Worm (Caenorhabditis elegans) whole organism, mixed stage, embryonic: ENCODE results near the gene K09C6.8.

Source experiments
- ces-1 ChIP-seq: fragments of 150-350 bp; optimal IDR thresholded peaks from 2 replicates; lab custom pipeline; 2014; ENCODE audit warnings: missing biosample characterization, missing genetic modification reagents, missing genetic modification characterization
- lin-13 ChIP-seq: fragments of 150-350 bp; optimal IDR thresholded peaks from 2 replicates; lab custom pipeline; 2014; ENCODE audit warnings: missing biosample characterization, missing genetic modification characterization
- pha-4 ChIP-seq: fragments of 150-350 bp; optimal IDR thresholded peaks from 2 replicates; lab custom pipeline; 2018; ENCODE audit warnings: missing biosample characterization, missing genetic modification reagents, missing genetic modification characterization
- unc-62 ChIP-seq: fragments of 150-350 bp; optimal IDR thresholded peaks from 2 replicates; lab custom pipeline; 2014; ENCODE audit warnings: missing biosample characterization, missing genetic modification reagents, missing genetic modification characterization

- no peak for TF ChIP-seq pha-4 (tag; lab: Kevin White, UChicago)
- TF ChIP-seq unc-62 (GFP tag; lab: Kevin White, UChicago), result no peak
- TF ChIP-seq ces-1, result no peak
- no peak for TF ChIP-seq lin-13
Observed at ce11 chrV:804485-804884, 38.5 kb downstream of the K09C6.8 start, which contains the start of gene nhr-270.
